Worm (Caenorhabditis elegans): ENCODE data around the gene F15H10.7.

F15H10.7 gene

ce11 chrV:10379293-10379692 is 26.9 kb downstream of the F15H10.7 start, which contains the start of gene AC3.12:
Gene AC3.12 (minus strand): TSS chrV:10379393.
- peak; percentile 2 for TF ChIP-seq nhr-85 (tag)
- TF ChIP-seq grh-1 (GFP tag; IDR thresholded peaks at IDR 0.05): no peak
- TF ChIP-seq lir-3 (tag; optimal IDR thresholded peaks at IDR 0.05; ENCODE audit: poor library complexity): no peak

- no peak for TF ChIP-seq unc-30 (tag; optimal IDR thresholded peaks at IDR 0.05)
- no peak for TF ChIP-seq nhr-90 (tag; optimal IDR thresholded peaks at IDR 0.05; ENCODE audit: poor library complexity)
- TF ChIP-seq C16A3.4 (tag; optimal IDR thresholded peaks at IDR 0.05): no peak
- no peak for TF ChIP-seq rnt-1 (tag; optimal IDR thresholded peaks at IDR 0.05)
- no peak for TF ChIP-seq ces-1 (GFP tag; optimal IDR thresholded peaks at IDR 0.05)
- TF ChIP-seq nhr-12 (tag; optimal IDR thresholded peaks at IDR 0.05): no peak
- no peak for TF ChIP-seq ets-5 (GFP tag; IDR thresholded peaks at IDR 0.05)
- no peak for TF ChIP-seq pag-3 (tag; optimal IDR thresholded peaks at IDR 0.05; ENCODE audit: borderline replicate concordance, insufficient read depth)
- TF ChIP-seq ztf-11 (tag; optimal IDR thresholded peaks at IDR 0.05): no peak
- TF ChIP-seq mdl-1 (tag; optimal IDR thresholded peaks at IDR 0.05): no peak
- no peak for TF ChIP-seq hpl-2 (GFP tag; optimal IDR thresholded peaks at IDR 0.05)
- no peak for TF ChIP-seq sup-37 (GFP tag; optimal IDR thresholded peaks at IDR 0.05)
- no peak for TF ChIP-seq grh-1 (GFP tag; IDR thresholded peaks at IDR 0.05)
- no peak for TF ChIP-seq jun-1 (tag; optimal IDR thresholded peaks at IDR 0.05)
- TF ChIP-seq ceh-82 (tag; optimal IDR thresholded peaks at IDR 0.05): no peak
- no peak for TF ChIP-seq efl-3 (GFP tag; optimal IDR thresholded peaks at IDR 0.05)
Measured at ce11 chrV:10371951-10372350, 34.3 kb downstream of the F15H10.7 start, which contains the start of gene ugt-49. Gene ugt-49 (plus strand): TSS chrV:10372321.

ce11 chrV:10371177-10371576 is 35.0 kb downstream of the F15H10.7 start:
- TF ChIP-seq hpl-2 (GFP tag; optimal IDR thresholded peaks at IDR 0.05) (no peak), vab-15 (tag; optimal IDR thresholded peaks at IDR 0.05) (no peak), nhr-85 (tag) (peak; percentile 76), sptf-1 (tag; optimal IDR thresholded peaks at IDR 0.05) (no peak), mef-2 (tag; optimal IDR thresholded peaks at IDR 0.05) (no peak), xbp-1 (tag; optimal IDR thresholded peaks at IDR 0.05) (no peak), F16B12.6 (tag; optimal IDR thresholded peaks at IDR 0.05) (no peak), mab-9 (GFP tag; IDR thresholded peaks at IDR 0.05) (no peak), pag-3 (tag; optimal IDR thresholded peaks at IDR 0.05; ENCODE audit: borderline replicate concordance, insufficient read depth) (no peak), nhr-71 (tag; optimal IDR thresholded peaks at IDR 0.05) (peak; percentile 49), efl-1 (optimal IDR thresholded peaks at IDR 0.05) (no peak), efl-1 (GFP tag; optimal IDR thresholded peaks at IDR 0.05 in 1 of 2) (peak in 1 of 2 experiments; percentile 59), rnt-1 (tag; optimal IDR thresholded peaks at IDR 0.05) (no peak), lin-15B (tag; optimal IDR thresholded peaks at IDR 0.05) (no peak), ceh-90 (tag; optimal IDR thresholded peaks at IDR 0.05) (no peak), fkh-4 (tag; optimal IDR thresholded peaks at IDR 0.05; ENCODE audit: borderline replicate concordance) (no peak), C04F5.9 (tag; optimal IDR thresholded peaks at IDR 0.05) (no peak), alr-1 (tag; optimal IDR thresholded peaks at IDR 0.05; ENCODE audit: borderline replicate concordance) (no peak), ces-1 (GFP tag; optimal IDR thresholded peaks at IDR 0.05) (no peak), hlh-17 (GFP tag; optimal IDR thresholded peaks at IDR 0.05; ENCODE audit: borderline replicate concordance) (no peak), egl-13 (tag; optimal IDR thresholded peaks at IDR 0.05) (no peak), snpc-4 (tag; optimal IDR thresholded peaks at IDR 0.05) (no peak), C16A3.4 (tag; optimal IDR thresholded peaks at IDR 0.05) (peak; percentile 5), C34B4.2 (tag; optimal IDR thresholded peaks at IDR 0.05) (no peak), lsy-2 (tag; optimal IDR thresholded peaks at IDR 0.05) (no peak), ceh-88 (GFP tag; IDR thresholded peaks at IDR 0.05) (no peak), lin-14 (GFP tag; optimal IDR thresholded peaks at IDR 0.05) (peak; percentile 68), nhr-20 (tag; optimal IDR thresholded peaks at IDR 0.05) (peak; percentile 72), zag-1 (tag; optimal IDR thresholded peaks at IDR 0.05) (no peak), ceh-63 (GFP tag; optimal IDR thresholded peaks at IDR 0.05) (no peak), aly-2 (tag; optimal IDR thresholded peaks at IDR 0.05) (no peak), sox-4 (tag; optimal IDR thresholded peaks at IDR 0.05) (no peak), ama-1 (optimal IDR thresholded peaks at IDR 0.05) (no peak), ets-5 (GFP tag; IDR thresholded peaks at IDR 0.05) (no peak), jun-1 (tag; optimal IDR thresholded peaks at IDR 0.05) (no peak), irx-1 (tag; optimal IDR thresholded peaks at IDR 0.05) (no peak), tbx-2 (tag; optimal IDR thresholded peaks at IDR 0.05) (peak; percentile 48), dsc-1 (tag; optimal IDR thresholded peaks at IDR 0.05) (no peak), lin-35 (GFP tag; optimal IDR thresholded peaks at IDR 0.05) (peak in 1 of 2 experiments; percentile 73)

All from whole organism, L1 larva.